Worm (Caenorhabditis elegans) whole organism, L2 larva: Measurements from ENCODE around the gene K09C8.9.
A peak's percentile ranks its signal among the peaks of the same experiment; 100 is the strongest.

Source experiments
- C34F6.9 ChIP-seq: fragments of 150-350 bp; optimal IDR thresholded peaks from 2 replicates; lab custom pipeline; 2014; ENCODE audit warnings: missing biosample characterization, missing genetic modification characterization
- F13H6.1 ChIP-seq: sonication (generic microtip); optimal IDR thresholded peaks from 2 replicates; lab custom pipeline; 2016; ENCODE audit warnings: missing genetic modification characterization, missing compliant biosample characterization
- R02D3.7 ChIP-seq: fragments of 150-350 bp; optimal IDR thresholded peaks from 2 replicates; lab custom pipeline; 2014; ENCODE audit warnings: missing biosample characterization, missing genetic modification characterization
- Y55F3AM.14 ChIP-seq: fragments of 200-800 bp; sonication (Bioruptor generic); optimal IDR thresholded peaks from 2 replicates; lab custom pipeline; 2018; ENCODE audit warnings: mild to moderate bottlenecking, missing genetic modification characterization, missing compliant biosample characterization
- ZK546.5 ChIP-seq: sonication (generic microtip); optimal IDR thresholded peaks from 2 replicates; lab custom pipeline; 2017; ENCODE audit warnings: missing biosample characterization, missing genetic modification characterization
- alr-1 ChIP-seq: fragments of 150-350 bp; optimal IDR thresholded peaks from 2 replicates; lab custom pipeline; 2014; ENCODE audit warnings: missing biosample characterization, missing genetic modification characterization
- aly-2 ChIP-seq: fragments of 150-350 bp; optimal IDR thresholded peaks from 2 replicates; lab custom pipeline; 2014; ENCODE audit warnings: missing biosample characterization, missing genetic modification characterization
- blmp-1 ChIP-seq: sonication (generic microtip); optimal IDR thresholded peaks from 2 replicates; lab custom pipeline; 2017; ENCODE audit warnings: missing genetic modification characterization, mild to moderate bottlenecking, missing compliant biosample characterization, antibody characterized with exemption, moderate library complexity; ENCODE audit not compliant: insufficient read depth
- ceh-82 ChIP-seq: fragments of 150-350 bp; optimal IDR thresholded peaks from 2 replicates; lab custom pipeline; 2014; ENCODE audit warnings: missing biosample characterization, missing genetic modification characterization
- dmd-4 ChIP-seq: sonication (generic microtip); optimal IDR thresholded peaks from 2 replicates; lab custom pipeline; 2017; ENCODE audit warnings: missing biosample characterization, missing genetic modification characterization
- egl-27 ChIP-seq: sonication (generic microtip); optimal IDR thresholded peaks from 3 replicates; lab custom pipeline; 2017; ENCODE audit warnings: missing biosample characterization, missing genetic modification reagents, missing genetic modification characterization
- elt-1 ChIP-seq: fragments of 150-350 bp; optimal IDR thresholded peaks from 2 replicates; lab custom pipeline; 2014; ENCODE audit warnings: missing biosample characterization, missing genetic modification characterization
- fos-1 ChIP-seq: fragments of 150-350 bp; optimal IDR thresholded peaks from 2 replicates; lab custom pipeline; 2014; ENCODE audit warnings: missing biosample characterization, missing genetic modification characterization
- lin-11 ChIP-seq: fragments of 150-350 bp; sonication (generic microtip); optimal IDR thresholded peaks from 2 replicates; lab custom pipeline; 2014; ENCODE audit warnings: missing biosample characterization, missing genetic modification characterization, inconsistent platforms, mixed read lengths
- lin-13 ChIP-seq: fragments of 150-350 bp; optimal IDR thresholded peaks from 2 replicates; lab custom pipeline; 2014; ENCODE audit warnings: missing biosample characterization, missing genetic modification reagents, missing genetic modification characterization
- lin-39 ChIP-seq: fragments of 150-350 bp; optimal IDR thresholded peaks from 2 replicates; lab custom pipeline; 2014; ENCODE audit warnings: missing biosample characterization, missing genetic modification reagents, missing genetic modification characterization
- lsy-2 ChIP-seq, 2 experiments: fragments of 150-350 bp in 1 of 2; sonication (generic microtip) in 1 of 2; optimal IDR thresholded peaks; 2 replicates each; lab custom pipeline; 2014 to 2017; ENCODE audit warnings: missing biosample characterization in 2 of 2, missing genetic modification characterization in 2 of 2
- nhr-10 ChIP-seq: sonication (generic microtip); optimal IDR thresholded peaks from 2 replicates; lab custom pipeline; 2017; ENCODE audit warnings: missing biosample characterization, missing genetic modification characterization
- nhr-11 ChIP-seq: fragments of 150-350 bp; optimal IDR thresholded peaks from 2 replicates; lab custom pipeline; 2014; ENCODE audit warnings: missing biosample characterization, missing genetic modification characterization
- nhr-12 ChIP-seq: fragments of 150-350 bp; optimal IDR thresholded peaks from 2 replicates; lab custom pipeline; 2014; ENCODE audit warnings: missing biosample characterization, missing genetic modification characterization
- nhr-129 ChIP-seq: fragments of 150-350 bp; optimal IDR thresholded peaks from 2 replicates; lab custom pipeline; 2014; ENCODE audit warnings: missing biosample characterization, missing genetic modification characterization
- nhr-21 ChIP-seq: fragments of 150-350 bp; optimal IDR thresholded peaks from 2 replicates; lab custom pipeline; 2014; ENCODE audit warnings: missing biosample characterization, missing genetic modification characterization
- nhr-23 ChIP-seq: fragments of 150-350 bp; optimal IDR thresholded peaks from 2 replicates; lab custom pipeline; 2014; ENCODE audit warnings: missing biosample characterization, missing genetic modification reagents, missing genetic modification characterization
- nhr-237 ChIP-seq: fragments of 150-350 bp; optimal IDR thresholded peaks from 2 replicates; lab custom pipeline; 2014; ENCODE audit warnings: missing biosample characterization, missing genetic modification characterization
- nhr-6 ChIP-seq: fragments of 150-350 bp; optimal IDR thresholded peaks from 2 replicates; lab custom pipeline; 2014; ENCODE audit warnings: missing biosample characterization, missing genetic modification characterization
- nhr-77 ChIP-seq: fragments of 150-350 bp; optimal IDR thresholded peaks from 2 replicates; lab custom pipeline; 2014; ENCODE audit warnings: missing biosample characterization, missing genetic modification characterization
- sem-4 ChIP-seq: fragments of 150-350 bp; optimal IDR thresholded peaks from 2 replicates; lab custom pipeline; 2014; ENCODE audit warnings: missing biosample characterization, missing genetic modification reagents, missing genetic modification characterization
- sma-3 ChIP-seq: sonication (generic microtip); optimal IDR thresholded peaks from 2 replicates; lab custom pipeline; 2016; ENCODE audit warnings: missing genetic modification reagents, missing genetic modification characterization, missing compliant biosample characterization
- unc-39 ChIP-seq: fragments of 150-350 bp; optimal IDR thresholded peaks from 2 replicates; lab custom pipeline; 2014; ENCODE audit warnings: missing biosample characterization, missing genetic modification characterization
- unc-55 ChIP-seq: fragments of 150-350 bp; sonication (generic microtip); optimal IDR thresholded peaks from 3 replicates; lab custom pipeline; 2014; ENCODE audit warnings: missing biosample characterization, missing genetic modification reagents, missing genetic modification characterization
- unc-62 ChIP-seq: fragments of 150-350 bp; optimal IDR thresholded peaks from 2 replicates; lab custom pipeline; 2014; ENCODE audit warnings: missing biosample characterization, missing genetic modification reagents, missing genetic modification characterization
- zag-1 ChIP-seq: fragments of 150-350 bp; optimal IDR thresholded peaks from 2 replicates; lab custom pipeline; 2014; ENCODE audit warnings: missing biosample characterization, missing genetic modification characterization
- ztf-11 ChIP-seq: sonication (generic microtip); optimal IDR thresholded peaks from 2 replicates; lab custom pipeline; 2017; ENCODE audit warnings: missing biosample characterization, missing genetic modification characterization
- ztf-4 ChIP-seq: fragments of 150-350 bp; optimal IDR thresholded peaks from 2 replicates; lab custom pipeline; 2014; ENCODE audit warnings: missing biosample characterization, missing genetic modification characterization

The K09C8.9 gene

DNA sequence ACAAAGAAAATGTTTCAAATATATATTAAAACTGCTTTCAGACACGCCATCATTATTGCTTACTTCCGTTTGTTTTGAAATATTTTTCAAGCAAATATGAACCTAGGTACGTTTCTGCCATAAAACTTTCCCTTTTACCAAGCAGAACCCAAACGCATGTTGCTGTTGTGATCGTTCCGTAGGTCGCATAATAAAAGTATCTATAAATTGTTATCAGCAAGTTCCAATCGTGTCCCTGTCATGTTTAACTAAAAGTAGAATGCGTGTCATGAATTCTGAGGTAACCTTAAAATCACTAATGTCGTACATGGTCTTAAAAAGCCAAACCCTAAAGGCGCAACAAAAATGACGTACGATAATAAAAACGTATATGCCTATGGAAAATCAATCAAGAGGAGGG lies 15.7 kb downstream of the K09C8.9 start:
- no peak for TF ChIP-seq zag-1 (tag; lab: Kevin White, UChicago)
- TF ChIP-seq fos-1: peak; percentile 7

DNA sequence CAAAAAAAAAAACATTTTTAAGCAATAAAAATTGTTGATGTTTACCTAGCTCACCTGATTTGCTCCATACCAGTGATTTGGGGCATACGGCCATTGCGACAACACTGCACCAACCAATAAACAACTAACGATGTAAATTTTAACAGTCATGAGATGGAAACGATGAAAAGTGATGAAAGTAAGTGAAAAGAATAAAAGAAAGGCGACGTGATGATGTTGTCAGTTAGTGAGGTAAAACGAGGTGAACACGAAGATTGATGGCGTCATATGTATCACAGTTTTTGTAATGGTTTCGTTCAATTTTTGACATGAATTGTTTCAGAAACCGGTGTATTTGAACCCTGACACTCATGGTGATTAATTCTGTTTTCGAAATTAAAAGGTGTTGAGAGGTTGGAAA lies 16.4 kb downstream of the K09C8.9 start, which contains the start of gene K09C8.7:
Gene K09C8.7 (minus strand): TSS at position 226 of the 400 bp plus-strand sequence.
- no peak for TF ChIP-seq zag-1 (tag; lab: Kevin White, UChicago)
- no peak for TF ChIP-seq nhr-6 (tag; lab: Kevin White, UChicago)
- no peak for TF ChIP-seq nhr-12 (tag; lab: Kevin White, UChicago)
- TF ChIP-seq lsy-2 (tag; optimal IDR thresholded peaks at IDR 0.05; lab: Kevin White, UChicago): no peak
- no peak for TF ChIP-seq unc-39 (tag; lab: Kevin White, UChicago)
- TF ChIP-seq nhr-129 (tag; lab: Kevin White, UChicago): no peak
- no peak for TF ChIP-seq blmp-1 (tag; lab: Kevin White, UChicago)
- no peak for TF ChIP-seq nhr-23 (tag; lab: Kevin White, UChicago)
- no peak for TF ChIP-seq unc-55 (GFP tag; lab: Kevin White, UChicago)
- TF ChIP-seq nhr-21 (tag; lab: Kevin White, UChicago): no peak
- TF ChIP-seq nhr-77 (tag; lab: Kevin White, UChicago): no peak
- TF ChIP-seq aly-2 (tag; lab: Kevin White, UChicago): no peak
- no peak for TF ChIP-seq ztf-4
- no peak for TF ChIP-seq F13H6.1 (tag; lab: Kevin White, UChicago)
- TF ChIP-seq Y55F3AM.14 (GFP tag; lab: Kevin White, UChicago): no peak
- no peak for TF ChIP-seq alr-1 (tag; lab: Kevin White, UChicago)
- no peak for TF ChIP-seq lin-13 (GFP tag; lab: Kevin White, UChicago)
- TF ChIP-seq, all 48 proteins: peak for 0

DNA sequence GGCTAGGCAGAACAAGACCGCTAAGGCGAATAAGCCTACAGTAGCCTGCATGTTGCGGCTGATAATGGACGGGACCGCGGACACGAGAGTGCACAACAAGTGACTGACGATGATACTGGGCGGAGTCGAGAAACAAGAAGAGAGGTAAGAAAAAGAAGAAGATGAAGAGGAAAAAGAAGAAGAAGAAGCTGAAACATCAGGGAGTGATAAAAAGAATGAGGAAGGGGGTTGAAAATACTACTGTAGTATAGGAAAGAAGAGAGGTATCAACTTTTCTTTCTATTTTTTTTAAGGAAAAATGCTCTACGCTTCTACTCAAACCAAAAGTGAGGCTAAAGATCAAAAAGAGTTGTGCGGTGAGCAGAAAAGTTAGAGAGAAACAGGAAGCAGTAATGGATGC lies 18.7 kb downstream of the K09C8.9 start, which contains the start of gene T21B6.3:
Gene T21B6.3 (minus strand): TSS at position 101 of the 400 bp plus-strand sequence.
- TF ChIP-seq dmd-4 (tag; lab: Kevin White, UChicago) (no peak), ZK546.5 (tag; lab: Kevin White, UChicago) (no peak)

DNA sequence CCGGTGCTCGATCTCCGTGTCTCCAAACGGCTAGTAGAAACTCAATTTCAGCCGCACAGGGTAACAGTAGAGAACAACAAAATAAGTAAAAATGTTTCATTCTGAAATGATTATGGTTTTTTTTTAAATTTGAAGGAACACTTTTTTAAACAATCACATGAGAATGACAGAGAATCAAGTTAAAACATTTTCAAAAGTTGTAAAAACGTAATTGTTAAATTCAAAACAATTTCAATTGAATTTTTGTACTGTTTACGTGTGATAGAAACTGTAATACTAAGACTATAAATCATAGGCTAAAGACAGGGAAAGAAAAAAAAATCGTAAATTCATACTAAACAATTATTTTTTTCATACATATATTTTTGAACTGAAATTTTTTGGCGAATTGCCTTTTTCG lies 26.3 kb downstream of the K09C8.9 start, which contains the start of gene pho-7:
Gene pho-7 (minus strand): TSS at position 101 of the 400 bp plus-strand sequence.
- TF ChIP-seq lin-13 (GFP tag; lab: Kevin White, UChicago) (no peak), ZK546.5 (tag; lab: Kevin White, UChicago) (no peak), nhr-237 (tag; lab: Kevin White, UChicago) (no peak), nhr-6 (tag; lab: Kevin White, UChicago) (no peak), nhr-10 (tag; lab: Kevin White, UChicago) (no peak), ztf-11 (tag; lab: Kevin White, UChicago) (no peak), unc-39 (tag; lab: Kevin White, UChicago) (no peak), ceh-82 (tag; lab: Kevin White, UChicago) (no peak), nhr-77 (tag; lab: Kevin White, UChicago) (no peak), elt-1 (no peak)

DNA sequence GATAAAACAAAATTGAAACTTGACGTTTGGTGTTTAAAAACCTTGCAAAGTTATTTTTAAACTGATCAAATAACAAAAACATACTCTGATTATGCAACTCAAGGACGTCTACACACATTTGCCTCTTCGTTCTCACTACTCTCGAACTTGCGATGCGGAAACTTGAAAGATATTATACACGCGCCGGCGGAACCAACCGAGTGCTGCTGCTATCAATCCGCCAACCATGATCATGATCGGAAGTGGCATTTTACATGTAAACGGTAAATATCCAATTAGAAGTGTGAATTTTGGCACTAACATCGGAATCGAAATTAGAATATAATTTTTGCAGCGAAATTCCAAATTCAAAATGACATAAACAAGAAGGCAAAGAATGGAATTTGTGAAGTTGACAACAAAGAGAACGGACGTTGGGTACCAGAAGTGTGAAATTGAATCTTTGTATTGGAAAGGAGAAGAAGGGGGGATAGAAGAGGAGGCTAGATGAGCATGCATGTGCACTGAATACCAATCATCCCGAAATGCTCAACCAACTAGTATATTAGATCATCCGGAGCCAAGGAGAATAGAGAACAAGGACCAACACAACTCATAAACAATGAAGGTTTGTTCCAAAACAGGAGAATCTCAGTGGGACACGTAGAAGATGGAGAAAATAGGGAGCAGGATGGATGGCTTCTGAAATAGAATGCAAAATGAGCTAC lies 34.1 kb downstream of the K09C8.9 start:
- TF ChIP-seq nhr-21 (tag; lab: Kevin White, UChicago) (no peak), lsy-2 (tag; optimal IDR thresholded peaks at IDR 0.05; lab: Kevin White, UChicago) (no peak), lin-39 (tag; lab: Kevin White, UChicago) (no peak), nhr-12 (tag; lab: Kevin White, UChicago) (no peak), nhr-11 (tag; lab: Kevin White, UChicago) (no peak), R02D3.7 (tag; lab: Kevin White, UChicago) (no peak), ztf-4 (no peak), nhr-23 (tag; lab: Kevin White, UChicago) (no peak), sma-3 (GFP tag; lab: Kevin White, UChicago) (no peak), lin-11 (tag; lab: Kevin White, UChicago) (no peak), nhr-6 (tag; lab: Kevin White, UChicago) (no peak), fos-1 (no peak), ztf-11 (tag; lab: Kevin White, UChicago) (no peak), aly-2 (tag; lab: Kevin White, UChicago) (no peak), Y55F3AM.14 (GFP tag; lab: Kevin White, UChicago) (no peak), sem-4 (tag; lab: Kevin White, UChicago) (no peak), C34F6.9 (tag; lab: Kevin White, UChicago) (no peak), egl-27 (tag; lab: Kevin White, UChicago) (no peak), unc-62 (GFP tag; lab: Kevin White, UChicago) (no peak)
